Worm (Caenorhabditis elegans) whole organism, late embryonic: Measurements from ENCODE around the gene W09G12.9.
A peak's percentile ranks its signal among the peaks of the same experiment; 100 is the strongest.
"Not testable (repeated sequence)": the region's sequence is repeated elsewhere in the genome, so short reads cannot be mapped to it uniquely, and the experiment has no call there.

ENCODE experiments used
- C38D4.7 ChIP-seq: fragments of 200-800 bp; sonication (Bioruptor generic); optimal IDR thresholded peaks from 2 replicates; lab custom pipeline; 2018; ENCODE audit warnings: mild to moderate bottlenecking, missing genetic modification characterization, moderate library complexity, missing compliant biosample characterization
- F13H6.1 ChIP-seq: sonication (generic microtip); optimal IDR thresholded peaks from 2 replicates; lab custom pipeline; 2016; ENCODE audit warnings: missing genetic modification characterization, missing compliant biosample characterization
- T23F11.4 ChIP-seq: fragments of 200-800 bp; sonication (Bioruptor generic); optimal IDR thresholded peaks from 2 replicates; lab custom pipeline; 2018; ENCODE audit warnings: mild to moderate bottlenecking, missing genetic modification characterization, missing compliant biosample characterization
- Y22D7AL.16 ChIP-seq: sonication (generic microtip); optimal IDR thresholded peaks from 2 replicates; lab custom pipeline; 2016; ENCODE audit warnings: missing genetic modification characterization, missing compliant biosample characterization
- ama-1 ChIP-seq: fragments of 150-350 bp; optimal IDR thresholded peaks from 2 replicates; lab custom pipeline; 2014
- ceh-14 ChIP-seq: sonication (generic microtip); optimal IDR thresholded peaks from 2 replicates; lab custom pipeline; 2016; ENCODE audit warnings: missing genotype, missing genetic modification characterization, missing compliant biosample characterization
- ceh-2 ChIP-seq: sonication (generic microtip); optimal IDR thresholded peaks from 2 replicates; lab custom pipeline; 2016; ENCODE audit warnings: missing genotype, missing genetic modification characterization, missing compliant biosample characterization
- ceh-31 ChIP-seq: sonication (generic microtip); optimal IDR thresholded peaks from 2 replicates; lab custom pipeline; 2016; ENCODE audit warnings: missing genetic modification characterization, missing compliant biosample characterization
- ceh-45 ChIP-seq: fragments of 200-800 bp; sonication (Bioruptor generic); IDR thresholded peaks from 2 replicates; pipeline ENCODE4 v1.3.6; 2022; ENCODE audit warnings: missing genetic modification reagents, missing genetic modification characterization, missing compliant biosample characterization
- ceh-6 ChIP-seq: fragments of 200-800 bp; sonication (Bioruptor generic); optimal IDR thresholded peaks from 2 replicates; lab custom pipeline; 2018; ENCODE audit warnings: mild to moderate bottlenecking, missing genetic modification characterization, missing compliant biosample characterization
- ceh-9 ChIP-seq: sonication (generic microtip); optimal IDR thresholded peaks from 2 replicates; lab custom pipeline; 2016; ENCODE audit warnings: mild to moderate bottlenecking, missing genetic modification characterization, inconsistent platforms, missing compliant biosample characterization
- elt-4 ChIP-seq: sonication (generic microtip); optimal IDR thresholded peaks from 2 replicates; lab custom pipeline; 2016; ENCODE audit warnings: missing genetic modification characterization, missing compliant biosample characterization
- fax-1 ChIP-seq: sonication (generic microtip); optimal IDR thresholded peaks from 2 replicates; lab custom pipeline; 2016; ENCODE audit warnings: missing genotype, missing genetic modification characterization, missing compliant biosample characterization
- fkh-6 ChIP-seq: sonication (generic microtip); optimal IDR thresholded peaks from 2 replicates; lab custom pipeline; 2016; ENCODE audit warnings: missing genetic modification characterization, missing compliant biosample characterization
- hlh-15 ChIP-seq: sonication (generic microtip); optimal IDR thresholded peaks from 2 replicates; lab custom pipeline; 2016; ENCODE audit warnings: missing genetic modification characterization, missing compliant biosample characterization
- lin-11 ChIP-seq: fragments of 200-800 bp; sonication (Bioruptor generic); optimal IDR thresholded peaks from 2 replicates; lab custom pipeline; 2018; ENCODE audit warnings: mild to moderate bottlenecking, missing genetic modification characterization, missing compliant biosample characterization
- nfya-1 ChIP-seq: sonication (generic microtip); optimal IDR thresholded peaks from 2 replicates; lab custom pipeline; 2017; ENCODE audit warnings: missing genetic modification characterization, mild to moderate bottlenecking, missing compliant biosample characterization, antibody characterized with exemption, moderate library complexity
- npax-4 ChIP-seq: sonication (generic microtip); optimal IDR thresholded peaks from 2 replicates; lab custom pipeline; 2016; ENCODE audit warnings: missing genetic modification characterization, missing compliant biosample characterization
- odd-2 ChIP-seq: sonication (generic microtip); optimal IDR thresholded peaks from 2 replicates; lab custom pipeline; 2017; ENCODE audit warnings: antibody characterized with exemption, mild to moderate bottlenecking, missing genetic modification characterization, missing compliant biosample characterization
- pag-3 ChIP-seq: sonication (generic microtip); optimal IDR thresholded peaks from 2 replicates; lab custom pipeline; 2016; ENCODE audit warnings: missing compliant biosample characterization, missing genetic modification characterization, borderline replicate concordance
- pax-1 ChIP-seq: fragments of 150-350 bp; optimal IDR thresholded peaks from 2 replicates; lab custom pipeline; 2014; ENCODE audit warnings: missing biosample characterization, missing genetic modification characterization
- pha-4 ChIP-seq: fragments of 150-350 bp; optimal IDR thresholded peaks from 2 replicates; lab custom pipeline; 2018; ENCODE audit warnings: missing biosample characterization, missing genetic modification reagents, missing genetic modification characterization
- pqm-1 ChIP-seq: sonication (generic microtip); optimal IDR thresholded peaks from 2 replicates; lab custom pipeline; 2016; ENCODE audit warnings: missing genetic modification characterization, missing compliant biosample characterization
- ref-2 ChIP-seq: sonication (generic microtip); optimal IDR thresholded peaks from 2 replicates; lab custom pipeline; 2016; ENCODE audit warnings: missing genetic modification characterization, missing compliant biosample characterization
- rnt-1 ChIP-seq: sonication (generic microtip); optimal IDR thresholded peaks from 2 replicates; lab custom pipeline; 2016; ENCODE audit warnings: missing genetic modification characterization, missing compliant biosample characterization
- syd-9 ChIP-seq: sonication (generic microtip); optimal IDR thresholded peaks from 2 replicates; lab custom pipeline; 2016; ENCODE audit warnings: mild to moderate bottlenecking, missing genetic modification characterization, moderate library complexity, missing compliant biosample characterization
- tbx-2 ChIP-seq: sonication (generic microtip); optimal IDR thresholded peaks from 2 replicates; lab custom pipeline; 2016; ENCODE audit warnings: missing genetic modification characterization, missing compliant biosample characterization
- tbx-7 ChIP-seq: sonication (generic microtip); optimal IDR thresholded peaks from 2 replicates; lab custom pipeline; 2016; ENCODE audit warnings: missing genotype, missing genetic modification characterization, missing compliant biosample characterization
- unc-42 ChIP-seq: sonication (generic microtip); optimal IDR thresholded peaks from 2 replicates; lab custom pipeline; 2016; ENCODE audit warnings: missing genotype, missing genetic modification characterization, missing compliant biosample characterization
- unc-55 ChIP-seq: sonication (generic microtip); optimal IDR thresholded peaks from 2 replicates; lab custom pipeline; 2017; ENCODE audit warnings: missing biosample characterization, missing genetic modification reagents, missing genetic modification characterization
- zip-5 ChIP-seq: sonication (generic microtip); optimal IDR thresholded peaks from 2 replicates; lab custom pipeline; 2016; ENCODE audit warnings: missing genetic modification characterization, missing compliant biosample characterization
- ztf-16 ChIP-seq: sonication (generic microtip); optimal IDR thresholded peaks from 2 replicates; lab custom pipeline; 2017; ENCODE audit warnings: missing genetic modification characterization, missing compliant biosample characterization

Gene W09G12.9

ce11 chrIV:1170408-1170807 is 46.0 kb upstream of the W09G12.9 start, which contains the start of gene cec-2:
TSS of gene cec-2 (plus strand) at chrIV:1170708.
- TF ChIP-seq rnt-1 (tag; lab: Kevin White, UChicago) (no peak), tbx-2 (tag; lab: Kevin White, UChicago) (no peak), hlh-15 (tag; lab: Kevin White, UChicago) (no peak), ref-2 (tag; lab: Kevin White, UChicago) (no peak), ama-1 (lab: Kevin White, UChicago) (no peak), T23F11.4 (GFP tag; lab: Kevin White, UChicago) (no peak), ceh-31 (tag; lab: Kevin White, UChicago) (no peak), pha-4 (tag; lab: Kevin White, UChicago) (no peak)

DNA sequence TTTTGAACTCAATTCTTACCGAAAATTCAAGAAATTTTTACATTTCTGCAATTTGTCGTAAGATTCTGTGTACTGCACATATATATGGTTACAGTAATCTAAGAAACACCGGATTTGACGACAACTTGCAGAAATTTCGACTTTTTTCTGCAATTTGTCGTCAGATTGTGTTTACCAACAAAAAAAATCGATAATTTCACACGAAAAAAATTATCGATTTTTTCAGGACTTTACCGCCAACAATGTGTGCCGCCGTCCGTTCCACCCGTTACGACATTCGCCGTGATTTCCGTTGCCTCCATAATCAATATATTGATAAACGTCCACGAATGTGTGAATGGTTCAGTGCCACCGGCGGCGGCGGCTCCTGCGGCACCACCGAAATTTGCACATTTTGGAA is 42.0 kb upstream of the W09G12.9 start:
- no peak for TF ChIP-seq ceh-2 (tag; lab: Kevin White, UChicago)
- TF ChIP-seq unc-42 (tag; lab: Kevin White, UChicago): no peak
- TF ChIP-seq Y22D7AL.16: no peak
- no peak for TF ChIP-seq ceh-45 (GFP tag; lab: Robert Waterston, UW)
- TF ChIP-seq lin-11 (tag; lab: Kevin White, UChicago): no peak
- no peak for TF ChIP-seq pha-4 (tag; lab: Kevin White, UChicago)
- TF ChIP-seq pag-3 (tag; lab: Kevin White, UChicago): no peak
- no peak for TF ChIP-seq pax-1 (tag; lab: Kevin White, UChicago)
- TF ChIP-seq F13H6.1 (tag; lab: Kevin White, UChicago): no peak
- no peak for TF ChIP-seq ztf-16 (tag; lab: Kevin White, UChicago)
- no peak for TF ChIP-seq pqm-1 (tag; lab: Kevin White, UChicago)

ce11 chrIV:1176613-1177012 is 39.8 kb upstream of the W09G12.9 start:
- TF ChIP-seq ceh-14 (tag; lab: Kevin White, UChicago) (no peak), npax-4 (tag; lab: Kevin White, UChicago) (no peak), ztf-16 (tag; lab: Kevin White, UChicago) (no peak), odd-2 (no peak), fkh-6 (tag; lab: Kevin White, UChicago) (no peak), C38D4.7 (GFP tag; lab: Kevin White, UChicago) (no peak), ceh-9 (no peak), ceh-2 (tag; lab: Kevin White, UChicago) (no peak), nfya-1 (tag; lab: Kevin White, UChicago) (no peak), ceh-31 (tag; lab: Kevin White, UChicago) (no peak), syd-9 (tag; lab: Kevin White, UChicago) (no peak), zip-5 (no peak), elt-4 (tag; lab: Kevin White, UChicago) (no peak), fax-1 (tag; lab: Kevin White, UChicago) (no peak), ceh-6 (GFP tag; lab: Kevin White, UChicago) (no peak)

DNA sequence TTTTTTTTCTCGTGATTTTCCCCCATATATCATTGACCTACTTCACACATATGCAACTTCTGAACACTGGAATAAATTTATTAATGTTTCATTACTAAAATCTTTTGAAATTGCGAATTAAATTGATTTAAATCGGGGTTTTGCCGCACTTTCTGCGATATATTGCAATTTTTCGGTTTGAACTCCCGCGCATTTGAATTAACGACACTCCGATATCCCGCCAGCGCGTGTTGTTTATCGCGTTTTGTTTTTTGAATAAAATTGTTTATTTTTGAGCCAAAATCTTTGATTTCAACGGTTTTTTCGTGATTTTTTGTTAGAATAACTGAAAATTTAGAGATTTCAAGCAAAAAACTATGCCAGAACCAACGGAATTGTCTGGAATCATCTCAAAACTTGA is 38.7 kb upstream of the W09G12.9 start, which contains the start of gene Y104H12D.2:
TSS of gene Y104H12D.2 (plus strand) at position 340 of the 400 bp plus-strand sequence.
- TF ChIP-seq tbx-7 (tag; lab: Kevin White, UChicago) (no peak), unc-42 (tag; lab: Kevin White, UChicago) (peak; percentile 32)

- TF ChIP-seq tbx-7 (tag; lab: Kevin White, UChicago); ama-1 (lab: Kevin White, UChicago); unc-55: not testable (repeated sequence)
These were observed 34.1 kb upstream of the W09G12.9 start, which contains the start of gene rmif-2 for ce11 chrIV:1182292-1182691. TSS of gene rmif-2 (plus strand) at chrIV:1182592.

- TF ChIP-seq syd-9 (tag; lab: Kevin White, UChicago); pag-3 (tag; lab: Kevin White, UChicago); ceh-45 (GFP tag; lab: Robert Waterston, UW): not testable (repeated sequence)
These were observed 28.9 kb upstream of the W09G12.9 start, which contains the start of gene mdt-20 for ce11 chrIV:1187502-1187901. TSS of gene mdt-20 (plus strand) at chrIV:1187802.
